Fruit fly (Drosophila melanogaster) whole organism, prepupa: ENCODE results near the gene slou.

ENCODE experiments used
- CG10631 ChIP-seq: fragments of 200-800 bp; sonication (Bioruptor generic); optimal IDR thresholded peaks from 2 replicates; lab custom pipeline; 2016; ENCODE audit warnings: missing biosample characterization, missing genetic modification characterization
- CG10669 ChIP-seq: fragments of 200-800 bp; sonication (Bioruptor generic); optimal IDR thresholded peaks from 3 replicates; lab custom pipeline; 2018; ENCODE audit warnings: missing biosample characterization, mild to moderate bottlenecking, missing genetic modification characterization, moderate library complexity
- CG11294 ChIP-seq: fragments of 200-800 bp; sonication (Bioruptor generic); IDR thresholded peaks from 2 replicates; pipeline ENCODE4 v1.3.6; 2022; ENCODE audit warnings: missing biosample characterization, missing genetic modification characterization
- CG11762 ChIP-seq: fragments of 200-800 bp; sonication (Bioruptor generic); optimal IDR thresholded peaks from 3 replicates; lab custom pipeline; 2016; ENCODE audit warnings: missing biosample characterization, missing genetic modification characterization; ENCODE audit not compliant: insufficient read depth
- CG11902 ChIP-seq: fragments of 200-800 bp; sonication (Bioruptor generic); optimal IDR thresholded peaks from 3 replicates; lab custom pipeline; 2016; ENCODE audit warnings: missing biosample characterization, missing genetic modification characterization
- CG15336 ChIP-seq: fragments of 200-800 bp; sonication (Bioruptor generic); IDR thresholded peaks from 2 replicates; pipeline ENCODE4 v1.3.6; 2022; ENCODE audit warnings: missing biosample characterization, missing genetic modification characterization
- CG1621 ChIP-seq: fragments of 200-800 bp; sonication (Bioruptor generic); optimal IDR thresholded peaks from 3 replicates; lab custom pipeline; 2018; ENCODE audit warnings: missing biosample characterization, mild to moderate bottlenecking, missing genetic modification characterization
- CG16779 ChIP-seq: fragments of 200-800 bp; sonication (Bioruptor generic); optimal IDR thresholded peaks from 3 replicates; lab custom pipeline; 2017; ENCODE audit warnings: missing biosample characterization, mild to moderate bottlenecking, missing genetic modification characterization
- CG3032 ChIP-seq: fragments of 200-800 bp; optimal IDR thresholded peaks from 2 replicates; lab custom pipeline; 2019; ENCODE audit warnings: missing biosample characterization, mild to moderate bottlenecking, missing genetic modification characterization, moderate library complexity
- CG31627 ChIP-seq: fragments of 200-800 bp; sonication (Bioruptor generic); optimal IDR thresholded peaks from 3 replicates; lab custom pipeline; 2016; ENCODE audit warnings: missing biosample characterization, missing genetic modification characterization
- CG34406 ChIP-seq: fragments of 200-800 bp; sonication (Bioruptor generic); optimal IDR thresholded peaks from 3 replicates; lab custom pipeline; 2016; ENCODE audit warnings: missing biosample characterization, missing genetic modification characterization
- CG3919 ChIP-seq: fragments of 200-800 bp; sonication (Bioruptor generic); optimal IDR thresholded peaks from 3 replicates; lab custom pipeline; 2016; ENCODE audit warnings: missing biosample characterization, missing genetic modification characterization
- CG4318 ChIP-seq: fragments of 200-800 bp; sonication (Bioruptor generic); optimal IDR thresholded peaks from 3 replicates; lab custom pipeline; 2017; ENCODE audit warnings: missing biosample characterization, mild to moderate bottlenecking, missing genetic modification characterization
- CG6276 ChIP-seq: fragments of 200-800 bp; sonication (Bioruptor generic); optimal IDR thresholded peaks from 2 replicates; lab custom pipeline; 2017; ENCODE audit warnings: missing biosample characterization, mild to moderate bottlenecking, missing genetic modification characterization
- CG7368 ChIP-seq: fragments of 200-800 bp; sonication (Bioruptor generic); optimal IDR thresholded peaks from 3 replicates; lab custom pipeline; 2016; ENCODE audit warnings: missing biosample characterization, missing genetic modification characterization
- CG8119 ChIP-seq: fragments of 200-800 bp; sonication (Bioruptor generic); IDR thresholded peaks from 3 replicates; pipeline ENCODE4 v1.3.6; 2022; ENCODE audit warnings: missing biosample characterization, missing genetic modification characterization
- CG8319 ChIP-seq: fragments of 200-800 bp; sonication (Bioruptor generic); optimal IDR thresholded peaks from 3 replicates; lab custom pipeline; 2016; ENCODE audit warnings: missing biosample characterization, missing genetic modification characterization
- CG8632 ChIP-seq: fragments of 200-800 bp; sonication (Bioruptor generic); optimal IDR thresholded peaks from 3 replicates; lab custom pipeline; 2016; ENCODE audit warnings: missing biosample characterization, missing genetic modification characterization
- Eip78C ChIP-seq: fragments of 200-800 bp; sonication (Bioruptor generic); peaks from one replicate; lab custom pipeline; 2016; ENCODE audit warnings: missing biosample characterization, missing genetic modification characterization
- Eip93F ChIP-seq: fragments of 200-800 bp; sonication (Bioruptor generic); optimal IDR thresholded peaks from 2 replicates; lab custom pipeline; 2016; ENCODE audit warnings: missing biosample characterization, mild to moderate bottlenecking, missing genetic modification characterization
- Ets21C ChIP-seq: fragments of 200-800 bp; sonication (Bioruptor generic); optimal IDR thresholded peaks from 3 replicates; lab custom pipeline; 2016; ENCODE audit warnings: missing biosample characterization, missing genetic modification characterization
- Gug ChIP-seq: fragments of 200-800 bp; sonication (Bioruptor generic); IDR thresholded peaks from 2 replicates; pipeline ENCODE4 v1.3.6; 2022; ENCODE audit warnings: missing biosample characterization, missing genetic modification characterization
- Hr39 ChIP-seq: fragments of 200-800 bp; sonication (Bioruptor generic); optimal IDR thresholded peaks from 2 replicates; lab custom pipeline; 2016; ENCODE audit warnings: missing biosample characterization, missing genetic modification characterization
- Hr4 ChIP-seq: fragments of 200-800 bp; sonication (Bioruptor generic); optimal IDR thresholded peaks from 3 replicates; lab custom pipeline; 2016; ENCODE audit warnings: missing biosample characterization, missing genetic modification characterization
- Lpt ChIP-seq: fragments of 200-800 bp; sonication (Bioruptor generic); optimal IDR thresholded peaks from 3 replicates; lab custom pipeline; 2016; ENCODE audit warnings: missing biosample characterization, missing genetic modification characterization
- Met ChIP-seq: fragments of 200-800 bp; sonication (Bioruptor generic); optimal IDR thresholded peaks from 3 replicates; lab custom pipeline; 2016; ENCODE audit warnings: missing biosample characterization, missing genetic modification characterization
- achi ChIP-seq: fragments of 200-800 bp; sonication (Bioruptor generic); optimal IDR thresholded peaks from 3 replicates; lab custom pipeline; 2016; ENCODE audit warnings: missing biosample characterization, missing genetic modification characterization
- acj6 ChIP-seq: fragments of 200-800 bp; sonication (Bioruptor generic); optimal IDR thresholded peaks from 3 replicates; lab custom pipeline; 2016; ENCODE audit warnings: missing biosample characterization, missing genetic modification characterization
- dsx ChIP-seq: fragments of 200-800 bp; optimal IDR thresholded peaks from 3 replicates; lab custom pipeline; 2019; ENCODE audit warnings: missing biosample characterization, mild to moderate bottlenecking, missing genetic modification characterization, moderate library complexity; ENCODE audit not compliant: poor library complexity, severe bottlenecking
- eg ChIP-seq: fragments of 200-800 bp; sonication (Bioruptor generic); IDR thresholded peaks from 3 replicates; pipeline ENCODE4 v1.3.6; 2022; ENCODE audit warnings: missing biosample characterization, missing genetic modification characterization
- esn ChIP-seq: fragments of 200-800 bp; sonication (Bioruptor generic); optimal IDR thresholded peaks from 2 replicates; lab custom pipeline; 2016; ENCODE audit warnings: missing biosample characterization, mild to moderate bottlenecking, missing genetic modification characterization, moderate library complexity
- fd59A ChIP-seq: fragments of 200-800 bp; sonication (Bioruptor generic); optimal IDR thresholded peaks from 2 replicates; lab custom pipeline; 2017; ENCODE audit warnings: missing biosample characterization, mild to moderate bottlenecking, missing genetic modification characterization, missing genetic modification reagents
- fkh ChIP-seq: fragments of 200-800 bp; sonication (Bioruptor generic); optimal IDR thresholded peaks from 3 replicates; lab custom pipeline; 2017; ENCODE audit warnings: missing biosample characterization, mild to moderate bottlenecking, missing genetic modification characterization, moderate library complexity
- lz ChIP-seq: fragments of 200-800 bp; sonication (Bioruptor generic); optimal IDR thresholded peaks from 3 replicates; lab custom pipeline; 2016; ENCODE audit warnings: missing biosample characterization, missing genetic modification characterization
- net ChIP-seq: fragments of 200-800 bp; sonication (Bioruptor generic); optimal IDR thresholded peaks from 3 replicates; lab custom pipeline; 2016; ENCODE audit warnings: missing biosample characterization, missing genetic modification characterization
- salr ChIP-seq, 2 experiments: fragments of 200-800 bp; sonication (Bioruptor generic); optimal IDR thresholded peaks; 3 replicates each; lab custom pipeline; 2016 to 2018; ENCODE audit warnings: missing biosample characterization in 2 of 2, missing genetic modification characterization in 2 of 2, mild to moderate bottlenecking in 1 of 2
- spab ChIP-seq: fragments of 200-800 bp; sonication (Bioruptor generic); optimal IDR thresholded peaks from 2 replicates; lab custom pipeline; 2017; ENCODE audit warnings: missing biosample characterization, mild to moderate bottlenecking, missing genetic modification characterization, missing genetic modification reagents
- ss ChIP-seq, 2 experiments: fragments of 200-800 bp; sonication (Bioruptor generic); optimal IDR thresholded peaks; 2 replicates in 1 of 2; 3 replicates in 1 of 2; lab custom pipeline; 2017 to 2018; ENCODE audit warnings: mild to moderate bottlenecking in 2 of 2, missing biosample characterization in 2 of 2, missing genetic modification characterization in 2 of 2, moderate library complexity in 1 of 2
- svp ChIP-seq: fragments of 200-800 bp; sonication (Bioruptor generic); peaks from one replicate; lab custom pipeline; 2016; ENCODE audit warnings: missing biosample characterization, missing genetic modification characterization
- vri ChIP-seq: fragments of 200-800 bp; sonication (Bioruptor generic); optimal IDR thresholded peaks from 3 replicates; lab custom pipeline; 2016; ENCODE audit warnings: missing biosample characterization, mild to moderate bottlenecking, missing genetic modification characterization

slou gene

dm6 chr3R:21589500-21590202 is 32.7 kb upstream of the slou start (continued):
- peak; percentile 18 for TF ChIP-seq Hr4
- TF ChIP-seq CG6276 (GFP tag; lab: Kevin White, UChicago), result peak; percentile 22
- no peak for TF ChIP-seq spab (GFP tag; lab: Kevin White, UChicago)
- TF ChIP-seq CG15336, result peak; percentile 19; the same call in 1 of the 2 replicates
- TF ChIP-seq CG34406, result peak; percentile 44
- TF ChIP-seq salr (GFP tag; optimal IDR thresholded peaks at IDR 0.05; lab: Kevin White, UChicago), result no peak
- TF ChIP-seq CG8119 (GFP tag; lab: Robert Waterston, UW), result peak; percentile 29; the same call in 1 of the 3 replicates
- TF ChIP-seq ss (GFP tag; optimal IDR thresholded peaks at IDR 0.05; lab: Kevin White, UChicago), result peak; percentile 14 to 36
- TF ChIP-seq CG11762 (GFP tag; lab: Kevin White, UChicago), result no peak
- TF ChIP-seq CG3032, result no peak
- TF ChIP-seq Lpt, result no peak
- no peak for TF ChIP-seq Ets21C (GFP tag; lab: Kevin White, UChicago)
- peak; percentile 41 for TF ChIP-seq CG8632 (GFP tag; lab: Kevin White, UChicago)
- peak; percentile 17 for TF ChIP-seq CG8319 (GFP tag; lab: Kevin White, UChicago)
- TF ChIP-seq Eip78C, result peak; percentile 80
- TF ChIP-seq, all 60 proteins: peak for 33

dm6 chr3R:21587480-21588055 is 30.6 kb upstream of the slou start:
- TF ChIP-seq Gug (GFP tag; lab: Robert Waterston, UW), result no peak
- TF ChIP-seq Ets21C (GFP tag; lab: Kevin White, UChicago), result no peak
- TF ChIP-seq CG7368 (GFP tag; lab: Kevin White, UChicago), result no peak
- TF ChIP-seq CG8632 (GFP tag; lab: Kevin White, UChicago), result no peak
- TF ChIP-seq CG11902, result no peak
- TF ChIP-seq CG4318, result no peak
- no peak for TF ChIP-seq CG11762 (GFP tag; lab: Kevin White, UChicago)
- TF ChIP-seq fd59A (GFP tag; lab: Kevin White, UChicago), result no peak
- TF ChIP-seq CG10631 (GFP tag; lab: Kevin White, UChicago), result no peak
- TF ChIP-seq CG1621, result no peak
- TF ChIP-seq net (GFP tag; lab: Kevin White, UChicago), result no peak
- TF ChIP-seq Lpt, result no peak
- no peak for TF ChIP-seq eg (GFP tag; lab: Robert Waterston, UW)
- TF ChIP-seq Hr39 (GFP tag; lab: Kevin White, UChicago), result no peak
- TF ChIP-seq acj6 (GFP tag; lab: Kevin White, UChicago), result no peak
- TF ChIP-seq esn, result no peak
- no peak for TF ChIP-seq Met (GFP tag; lab: Kevin White, UChicago)
- TF ChIP-seq CG15336, result no peak
- no peak for TF ChIP-seq CG31627 (GFP tag; lab: Kevin White, UChicago)
- no peak for TF ChIP-seq achi
- TF ChIP-seq dsx (GFP tag; lab: Kevin White, UChicago), result no peak
- TF ChIP-seq CG16779 (tag; lab: Kevin White, UChicago), result peak; percentile 52
- peak; percentile 11 for TF ChIP-seq vri (GFP tag; lab: Kevin White, UChicago)
- no peak for TF ChIP-seq Eip93F (GFP tag; lab: Kevin White, UChicago)
- TF ChIP-seq fkh (GFP tag; lab: Kevin White, UChicago), result peak; percentile 13
- peak; percentile 25 for TF ChIP-seq Eip78C
- no peak for TF ChIP-seq CG8319 (GFP tag; lab: Kevin White, UChicago)
- TF ChIP-seq CG3032, result no peak
- TF ChIP-seq ss (GFP tag; optimal IDR thresholded peaks at IDR 0.05; lab: Kevin White, UChicago), result no peak
- no peak for TF ChIP-seq CG3919 (GFP tag; lab: Kevin White, UChicago)
- TF ChIP-seq lz (GFP tag; lab: Kevin White, UChicago), result no peak
- no peak for TF ChIP-seq CG11294 (GFP tag; lab: Robert Waterston, UW)
- no peak for TF ChIP-seq svp (GFP tag; lab: Kevin White, UChicago)
- no peak for TF ChIP-seq CG10669 (GFP tag; lab: Kevin White, UChicago)
